Fruit fly (Drosophila melanogaster): ENCODE measurements around the gene CG13989.

CG13989 gene

DNA sequence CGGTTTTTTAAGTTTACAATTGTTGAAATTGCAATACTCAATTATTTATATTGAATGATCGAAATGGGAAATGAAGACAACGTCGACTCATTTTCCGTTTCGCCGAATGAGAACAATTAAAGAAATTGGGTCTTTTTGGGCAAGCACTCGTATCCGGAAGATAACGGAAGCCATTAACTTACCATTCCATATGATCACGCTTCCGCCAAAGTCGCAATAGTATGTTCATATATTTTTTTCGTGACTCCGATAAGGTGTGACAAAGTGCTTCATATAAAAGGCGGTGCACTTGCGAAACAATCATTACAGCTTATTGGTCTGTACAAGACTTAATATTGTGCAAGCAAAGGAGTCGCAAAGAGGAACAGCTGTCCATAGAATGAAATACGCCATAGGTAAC lies 8.5 kb upstream of the CG13989 start, which contains the start of gene Muc26B:
Muc26B (plus strand) TSS at position 301 of the 400 bp plus-strand sequence.
- TF ChIP-seq toe (GFP tag; optimal IDR thresholded peaks at IDR 0.05) = no peak

DNA sequence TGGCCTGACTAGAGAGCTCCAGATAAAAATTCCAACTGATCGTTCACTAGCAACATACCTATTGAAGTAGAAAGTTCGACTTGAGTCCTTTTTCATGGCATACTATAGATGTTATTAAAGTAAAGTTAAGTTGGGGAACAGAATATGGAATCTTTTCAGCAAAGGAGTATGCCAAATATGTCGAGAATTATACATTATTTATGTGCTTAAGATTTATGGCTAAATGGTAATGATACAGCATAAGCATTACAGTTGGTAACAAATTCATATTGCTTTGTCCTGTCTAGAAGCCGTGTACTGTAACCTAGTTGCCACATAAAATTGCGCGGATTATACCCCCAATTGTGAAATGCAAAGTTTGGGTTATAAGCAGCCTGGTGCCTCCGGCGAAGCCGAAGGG lies 5.2 kb upstream of the CG13989 start, which contains the start of gene CG31639:
CG31639 (minus strand) TSS at position 101 of the 400 bp plus-strand sequence.
- TF ChIP-seq cic (GFP tag; optimal IDR thresholded peaks at IDR 0.05) = no peak
- TF ChIP-seq Crg-1 (GFP tag; optimal IDR thresholded peaks at IDR 0.05) = no peak
- TF ChIP-seq CG14711 (tag; optimal IDR thresholded peaks at IDR 0.05) = no peak
- TF ChIP-seq bab1 (GFP tag; optimal IDR thresholded peaks at IDR 0.05) = no peak
- TF ChIP-seq CG7045 (GFP tag; optimal IDR thresholded peaks at IDR 0.05) = no peak
- no peak for TF ChIP-seq CG7101 (tag; optimal IDR thresholded peaks at IDR 0.05)
- TF ChIP-seq CG12768 (GFP tag; optimal IDR thresholded peaks at IDR 0.05) = no peak
- no peak for TF ChIP-seq Mnt (GFP tag; optimal IDR thresholded peaks at IDR 0.05)
- no peak for TF ChIP-seq CG11617 (GFP tag; optimal IDR thresholded peaks at IDR 0.05)
- no peak for TF ChIP-seq Clk (GFP tag; optimal IDR thresholded peaks at IDR 0.05)
- no peak for TF ChIP-seq kay (GFP tag; ENCODE audit: borderline replicate concordance)
- no peak for TF ChIP-seq CG33017 (tag; optimal IDR thresholded peaks at IDR 0.05)
- no peak for TF ChIP-seq CG5204 (GFP tag; optimal IDR thresholded peaks at IDR 0.05)
- TF ChIP-seq toe (GFP tag; optimal IDR thresholded peaks at IDR 0.05) = no peak
- no peak for TF ChIP-seq CG1620 (GFP tag; optimal IDR thresholded peaks at IDR 0.05)
- no peak for TF ChIP-seq tj (GFP tag; optimal IDR thresholded peaks at IDR 0.05)
- no peak for TF ChIP-seq pad (GFP tag; optimal IDR thresholded peaks at IDR 0.05)
- no peak for TF ChIP-seq Hr96 (GFP tag; optimal IDR thresholded peaks at IDR 0.05)
- TF ChIP-seq ovo (GFP tag; optimal IDR thresholded peaks at IDR 0.05) = no peak
- TF ChIP-seq cnc (optimal IDR thresholded peaks at IDR 0.05) = no peak

DNA sequence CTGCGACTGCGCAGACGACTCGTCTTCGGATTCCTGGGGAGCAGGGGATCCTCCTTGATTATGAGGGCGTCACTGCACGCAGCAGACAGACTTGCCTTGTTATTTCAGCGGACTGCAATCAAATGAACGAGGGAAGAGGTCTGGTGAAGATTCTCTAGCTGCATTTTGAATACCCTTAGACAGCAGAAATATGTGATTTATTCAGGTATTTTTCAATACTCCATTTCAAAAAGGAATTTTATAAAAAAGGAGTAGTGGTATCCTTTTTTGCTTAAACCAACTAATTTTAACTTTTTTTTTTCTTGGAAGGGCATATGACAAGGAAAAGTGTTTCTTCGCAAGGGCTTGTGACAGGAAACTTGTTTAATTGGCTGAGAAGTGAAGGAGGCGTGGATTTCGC lies 5.5 kb downstream of the CG13989 start:
- TF ChIP-seq CG1620 (GFP tag; optimal IDR thresholded peaks at IDR 0.05) (no peak), ovo (GFP tag; optimal IDR thresholded peaks at IDR 0.05) (no peak), tj (GFP tag; optimal IDR thresholded peaks at IDR 0.05) (no peak), Clk (GFP tag; optimal IDR thresholded peaks at IDR 0.05) (no peak), Mnt (GFP tag; optimal IDR thresholded peaks at IDR 0.05) (no peak)

DNA sequence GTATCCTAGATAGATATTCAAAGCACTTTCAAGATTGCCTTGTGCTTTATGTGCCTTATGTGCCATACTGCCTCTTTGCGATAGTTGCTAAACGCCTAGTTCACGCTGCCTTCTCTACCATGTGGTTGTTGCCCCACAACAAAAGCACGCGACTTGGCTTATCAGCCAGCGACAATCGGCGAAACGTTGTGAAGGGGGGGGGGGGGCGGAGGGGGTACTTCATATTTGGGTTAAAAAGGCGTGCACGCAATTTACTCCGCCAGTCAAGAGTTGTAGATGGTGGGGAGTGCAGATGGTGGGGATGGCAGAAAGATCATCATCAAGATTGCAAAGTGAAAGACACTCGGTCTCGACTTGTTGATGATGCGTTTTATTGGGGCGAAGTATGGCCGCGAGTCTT lies 8.9 kb downstream of the CG13989 start:
- no peak for TF ChIP-seq pad (GFP tag; optimal IDR thresholded peaks at IDR 0.05)
- no peak for TF ChIP-seq CG33017 (tag; optimal IDR thresholded peaks at IDR 0.05)
- TF ChIP-seq Mnt (GFP tag; optimal IDR thresholded peaks at IDR 0.05) = no peak
- TF ChIP-seq toe (GFP tag; optimal IDR thresholded peaks at IDR 0.05) = no peak
- TF ChIP-seq cnc (optimal IDR thresholded peaks at IDR 0.05) = no peak
- TF ChIP-seq tj (GFP tag; optimal IDR thresholded peaks at IDR 0.05) = no peak
- no peak for TF ChIP-seq CG7101 (tag; optimal IDR thresholded peaks at IDR 0.05)
- no peak for TF ChIP-seq CG1620 (GFP tag; optimal IDR thresholded peaks at IDR 0.05)
- no peak for TF ChIP-seq cic (GFP tag; optimal IDR thresholded peaks at IDR 0.05)
- TF ChIP-seq CG7045 (GFP tag; optimal IDR thresholded peaks at IDR 0.05) = no peak
- TF ChIP-seq CG14711 (tag; optimal IDR thresholded peaks at IDR 0.05) = no peak

DNA sequence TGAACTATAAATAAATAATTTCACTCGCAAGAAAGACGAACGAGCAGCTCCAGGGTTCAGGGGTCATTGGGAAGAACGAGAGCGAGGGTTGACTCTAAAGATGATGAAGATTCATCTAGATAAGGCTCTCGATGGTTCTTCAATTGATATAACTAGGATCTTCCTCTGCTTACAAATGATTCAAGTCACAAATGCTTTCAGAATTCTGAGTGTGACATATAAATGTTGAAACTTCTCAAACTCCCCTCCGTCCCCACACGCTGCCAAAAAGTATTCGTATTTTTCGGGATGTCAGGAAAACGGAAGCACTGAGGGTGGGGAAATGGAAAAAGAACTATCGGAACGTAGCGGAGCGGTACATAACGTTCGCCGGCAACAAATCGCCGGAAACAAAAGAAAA lies 11.0 kb downstream of the CG13989 start:
- TF ChIP-seq CG7045 (GFP tag; optimal IDR thresholded peaks at IDR 0.05) (no peak), CG14711 (tag; optimal IDR thresholded peaks at IDR 0.05) (no peak), CG11617 (GFP tag; optimal IDR thresholded peaks at IDR 0.05) (no peak), toe (GFP tag; optimal IDR thresholded peaks at IDR 0.05) (no peak), Clk (GFP tag; optimal IDR thresholded peaks at IDR 0.05) (no peak), CG12768 (GFP tag; optimal IDR thresholded peaks at IDR 0.05) (no peak), cic (GFP tag; optimal IDR thresholded peaks at IDR 0.05) (no peak), CG33017 (tag; optimal IDR thresholded peaks at IDR 0.05) (no peak), Crg-1 (GFP tag; optimal IDR thresholded peaks at IDR 0.05) (no peak), CG7101 (tag; optimal IDR thresholded peaks at IDR 0.05) (no peak), kay (GFP tag; ENCODE audit: borderline replicate concordance) (no peak), tj (GFP tag; optimal IDR thresholded peaks at IDR 0.05) (no peak), bab1 (GFP tag; optimal IDR thresholded peaks at IDR 0.05) (no peak), cnc (optimal IDR thresholded peaks at IDR 0.05) (no peak), Mnt (GFP tag; optimal IDR thresholded peaks at IDR 0.05) (no peak), CG1620 (GFP tag; optimal IDR thresholded peaks at IDR 0.05) (no peak), pad (GFP tag; optimal IDR thresholded peaks at IDR 0.05) (no peak), Hr96 (GFP tag; optimal IDR thresholded peaks at IDR 0.05) (no peak)

DNA sequence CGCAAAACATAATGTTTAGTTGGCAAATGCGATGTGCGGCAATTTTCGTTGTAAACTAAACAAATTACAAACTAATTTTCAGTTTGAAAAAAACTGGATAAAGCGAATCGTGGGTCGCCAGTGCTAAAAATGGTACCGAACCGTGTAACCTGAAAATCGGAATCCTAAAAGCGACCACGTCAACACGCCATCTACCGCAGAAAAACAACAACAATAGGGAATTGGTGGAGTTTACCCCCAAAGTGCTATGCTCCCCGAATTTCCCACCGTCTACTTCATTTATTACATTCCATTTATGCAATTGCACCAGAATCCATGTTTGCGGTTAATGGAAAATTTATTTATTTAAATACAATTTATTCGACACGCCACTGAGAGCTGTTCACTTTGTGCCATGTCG lies 12.8 kb downstream of the CG13989 start:
- TF ChIP-seq ovo (GFP tag; optimal IDR thresholded peaks at IDR 0.05) (no peak), CG5204 (GFP tag; optimal IDR thresholded peaks at IDR 0.05) (no peak), CG1620 (GFP tag; optimal IDR thresholded peaks at IDR 0.05) (no peak), cic (GFP tag; optimal IDR thresholded peaks at IDR 0.05) (no peak), pad (GFP tag; optimal IDR thresholded peaks at IDR 0.05) (no peak), Mnt (GFP tag; optimal IDR thresholded peaks at IDR 0.05) (no peak), tj (GFP tag; optimal IDR thresholded peaks at IDR 0.05) (no peak), Hr96 (GFP tag; optimal IDR thresholded peaks at IDR 0.05) (no peak), toe (GFP tag; optimal IDR thresholded peaks at IDR 0.05) (no peak), CG7045 (GFP tag; optimal IDR thresholded peaks at IDR 0.05) (no peak), cnc (optimal IDR thresholded peaks at IDR 0.05) (no peak), CG7101 (tag; optimal IDR thresholded peaks at IDR 0.05) (no peak), Crg-1 (GFP tag; optimal IDR thresholded peaks at IDR 0.05) (no peak), CG14711 (tag; optimal IDR thresholded peaks at IDR 0.05) (no peak), CG33017 (tag; optimal IDR thresholded peaks at IDR 0.05) (no peak), CG12768 (GFP tag; optimal IDR thresholded peaks at IDR 0.05) (no peak), Clk (GFP tag; optimal IDR thresholded peaks at IDR 0.05) (no peak), bab1 (GFP tag; optimal IDR thresholded peaks at IDR 0.05) (no peak), kay (GFP tag; ENCODE audit: borderline replicate concordance) (no peak), CG11617 (GFP tag; optimal IDR thresholded peaks at IDR 0.05) (no peak)

DNA sequence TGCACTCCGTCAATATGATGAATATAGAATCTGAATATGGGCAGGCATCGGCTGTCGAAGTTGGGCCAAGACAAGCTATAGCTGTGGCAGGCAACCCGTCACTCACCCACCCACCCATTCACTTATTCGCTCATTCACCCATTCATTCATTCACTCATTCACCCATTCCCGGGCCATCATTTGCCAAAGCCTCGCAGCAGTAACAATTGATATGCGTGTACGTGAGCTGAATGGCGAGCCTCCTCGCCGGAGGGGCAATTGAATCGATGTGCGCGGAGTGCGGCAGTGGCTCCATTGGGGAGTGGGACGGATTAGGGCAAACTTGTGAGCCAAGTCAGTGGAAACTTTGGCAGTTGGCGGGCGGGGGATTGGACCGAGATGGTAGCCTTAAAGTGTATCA lies 16.2 kb downstream of the CG13989 start:
- TF ChIP-seq Clk (GFP tag; optimal IDR thresholded peaks at IDR 0.05) (no peak), ovo (GFP tag; optimal IDR thresholded peaks at IDR 0.05) (no peak), Mnt (GFP tag; optimal IDR thresholded peaks at IDR 0.05) (no peak), tj (GFP tag; optimal IDR thresholded peaks at IDR 0.05) (no peak), cic (GFP tag; optimal IDR thresholded peaks at IDR 0.05) (no peak), CG7101 (tag; optimal IDR thresholded peaks at IDR 0.05) (no peak), pad (GFP tag; optimal IDR thresholded peaks at IDR 0.05) (no peak), CG12768 (GFP tag; optimal IDR thresholded peaks at IDR 0.05) (no peak), Crg-1 (GFP tag; optimal IDR thresholded peaks at IDR 0.05) (no peak), CG14711 (tag; optimal IDR thresholded peaks at IDR 0.05) (no peak), bab1 (GFP tag; optimal IDR thresholded peaks at IDR 0.05) (no peak), toe (GFP tag; optimal IDR thresholded peaks at IDR 0.05) (no peak), CG5204 (GFP tag; optimal IDR thresholded peaks at IDR 0.05) (no peak), cnc (optimal IDR thresholded peaks at IDR 0.05) (no peak), CG1620 (GFP tag; optimal IDR thresholded peaks at IDR 0.05) (no peak), kay (GFP tag; ENCODE audit: borderline replicate concordance) (no peak), Hr96 (GFP tag; optimal IDR thresholded peaks at IDR 0.05) (no peak), CG33017 (tag; optimal IDR thresholded peaks at IDR 0.05) (no peak)

All from whole organism, adult.